Worm (Caenorhabditis elegans) whole organism, early embryonic: ENCODE measurements around the gene srw-62.

Source experiments
- ama-1 ChIP-seq: fragments of 150-350 bp; optimal IDR thresholded peaks from 2 replicates; lab custom pipeline; 2014
- ceh-13 ChIP-seq: fragments of 200-800 bp; sonication (Bioruptor generic); optimal IDR thresholded peaks from 2 replicates; lab custom pipeline; 2018; ENCODE audit warnings: mild to moderate bottlenecking, missing genetic modification characterization, missing compliant biosample characterization
- ceh-36 ChIP-seq: sonication (generic microtip); optimal IDR thresholded peaks from 2 replicates; lab custom pipeline; 2016; ENCODE audit warnings: missing genetic modification characterization, inconsistent platforms, missing compliant biosample characterization
- ets-7 ChIP-seq: sonication (generic microtip); optimal IDR thresholded peaks from 2 replicates; lab custom pipeline; 2016; ENCODE audit warnings: missing genotype, missing genetic modification characterization, missing compliant biosample characterization
- flt-1 ChIP-seq: fragments of 200-800 bp; sonication (Bioruptor generic); IDR thresholded peaks from 2 replicates; pipeline ENCODE4 v1.3.6; 2022; ENCODE audit warnings: missing genetic modification characterization, missing compliant biosample characterization
- hmg-4 ChIP-seq: fragments of 200-800 bp; sonication (Bioruptor generic); optimal IDR thresholded peaks from 2 replicates; lab custom pipeline; 2018; ENCODE audit warnings: mild to moderate bottlenecking, missing genetic modification characterization, missing compliant biosample characterization
- scrt-1 ChIP-seq: fragments of 200-800 bp; sonication (Bioruptor generic); IDR thresholded peaks from 2 replicates; pipeline ENCODE4 v1.3.6; 2022; ENCODE audit warnings: missing genetic modification characterization, missing compliant biosample characterization
- sea-1 ChIP-seq: fragments of 200-800 bp; sonication (Bioruptor generic); conservative IDR thresholded peaks from 2 replicates; pipeline ENCODE4 v1.3.6; 2022; ENCODE audit warnings: missing genetic modification characterization, missing compliant biosample characterization
- tbx-11 ChIP-seq: fragments of 200-800 bp; sonication (Bioruptor generic); IDR thresholded peaks from 2 replicates; pipeline ENCODE4 v1.3.6; 2022; ENCODE audit warnings: missing genetic modification characterization, missing compliant biosample characterization
- tbx-37 ChIP-seq: fragments of 200-800 bp; sonication (Bioruptor generic); conservative IDR thresholded peaks from 2 replicates; pipeline ENCODE4 v1.3.6; 2022; ENCODE audit warnings: missing genetic modification reagents, missing genetic modification characterization, missing compliant biosample characterization
- tra-4 ChIP-seq: sonication (generic microtip); optimal IDR thresholded peaks from 2 replicates; lab custom pipeline; 2017; ENCODE audit warnings: missing genetic modification characterization, missing compliant biosample characterization

- no peak for TF ChIP-seq tbx-37 (GFP tag; lab: Robert Waterston, UW)
- no peak for TF ChIP-seq ama-1 (lab: Kevin White, UChicago)
- TF ChIP-seq flt-1 (GFP tag; lab: Robert Waterston, UW), result no peak
- no peak for TF ChIP-seq ceh-13
- TF ChIP-seq hmg-4 (GFP tag; lab: Kevin White, UChicago), result no peak
- no peak for TF ChIP-seq ets-7
- TF ChIP-seq sea-1 (GFP tag; lab: Robert Waterston, UW), result no peak
- TF ChIP-seq tbx-11 (GFP tag; lab: Robert Waterston, UW), result no peak
- TF ChIP-seq ceh-36 (tag; lab: Kevin White, UChicago), result no peak
- no peak for TF ChIP-seq tra-4 (tag; lab: Kevin White, UChicago)
- TF ChIP-seq scrt-1 (GFP tag; lab: Robert Waterston, UW), result no peak
Observed at ce11 chrII:7789605-7790004, 35.6 kb upstream of the srw-62 start.
